Worm (Caenorhabditis elegans) whole organism, L2 larva: ENCODE results near the gene flp-6.
A peak's percentile ranks its signal among the peaks of the same experiment; 100 is the strongest.

Experiments
- C34F6.9 ChIP-seq: fragments of 150-350 bp; optimal IDR thresholded peaks from 2 replicates; lab custom pipeline; 2014; ENCODE audit warnings: missing biosample characterization, missing genetic modification characterization
- F13H6.1 ChIP-seq: sonication (generic microtip); optimal IDR thresholded peaks from 2 replicates; lab custom pipeline; 2016; ENCODE audit warnings: missing genetic modification characterization, missing compliant biosample characterization
- R02D3.7 ChIP-seq: fragments of 150-350 bp; optimal IDR thresholded peaks from 2 replicates; lab custom pipeline; 2014; ENCODE audit warnings: missing biosample characterization, missing genetic modification characterization
- Y55F3AM.14 ChIP-seq: fragments of 200-800 bp; sonication (Bioruptor generic); optimal IDR thresholded peaks from 2 replicates; lab custom pipeline; 2018; ENCODE audit warnings: mild to moderate bottlenecking, missing genetic modification characterization, missing compliant biosample characterization
- ZK546.5 ChIP-seq: sonication (generic microtip); optimal IDR thresholded peaks from 2 replicates; lab custom pipeline; 2017; ENCODE audit warnings: missing biosample characterization, missing genetic modification characterization
- aly-2 ChIP-seq: fragments of 150-350 bp; optimal IDR thresholded peaks from 2 replicates; lab custom pipeline; 2014; ENCODE audit warnings: missing biosample characterization, missing genetic modification characterization
- ama-1 ChIP-seq: fragments of 150-350 bp; optimal IDR thresholded peaks from 2 replicates; lab custom pipeline; 2018; ENCODE audit warnings: inconsistent platforms
- blmp-1 ChIP-seq: sonication (generic microtip); optimal IDR thresholded peaks from 2 replicates; lab custom pipeline; 2017; ENCODE audit warnings: missing genetic modification characterization, mild to moderate bottlenecking, missing compliant biosample characterization, antibody characterized with exemption, moderate library complexity; ENCODE audit not compliant: insufficient read depth
- ceh-16 ChIP-seq: fragments of 150-350 bp; optimal IDR thresholded peaks from 2 replicates; lab custom pipeline; 2014; ENCODE audit warnings: missing biosample characterization, missing genetic modification characterization
- ceh-82 ChIP-seq: fragments of 150-350 bp; optimal IDR thresholded peaks from 2 replicates; lab custom pipeline; 2014; ENCODE audit warnings: missing biosample characterization, missing genetic modification characterization
- crh-2 ChIP-seq: sonication (generic microtip); optimal IDR thresholded peaks from 2 replicates; lab custom pipeline; 2017; ENCODE audit warnings: missing biosample characterization, missing genetic modification characterization
- dmd-4 ChIP-seq: sonication (generic microtip); optimal IDR thresholded peaks from 2 replicates; lab custom pipeline; 2017; ENCODE audit warnings: missing biosample characterization, missing genetic modification characterization
- egl-27 ChIP-seq: sonication (generic microtip); optimal IDR thresholded peaks from 3 replicates; lab custom pipeline; 2017; ENCODE audit warnings: missing biosample characterization, missing genetic modification reagents, missing genetic modification characterization
- elt-1 ChIP-seq: fragments of 150-350 bp; optimal IDR thresholded peaks from 2 replicates; lab custom pipeline; 2014; ENCODE audit warnings: missing biosample characterization, missing genetic modification characterization
- elt-3 ChIP-seq: sonication (generic microtip); optimal IDR thresholded peaks from 2 replicates; lab custom pipeline; 2017; ENCODE audit warnings: missing biosample characterization, missing genetic modification characterization
- fos-1 ChIP-seq: fragments of 150-350 bp; optimal IDR thresholded peaks from 2 replicates; lab custom pipeline; 2014; ENCODE audit warnings: missing biosample characterization, missing genetic modification characterization
- lin-13 ChIP-seq: fragments of 150-350 bp; optimal IDR thresholded peaks from 2 replicates; lab custom pipeline; 2014; ENCODE audit warnings: missing biosample characterization, missing genetic modification reagents, missing genetic modification characterization
- lsy-2 ChIP-seq, 2 experiments: fragments of 150-350 bp in 1 of 2; sonication (generic microtip) in 1 of 2; optimal IDR thresholded peaks; 2 replicates each; lab custom pipeline; 2014 to 2017; ENCODE audit warnings: missing biosample characterization in 2 of 2, missing genetic modification characterization in 2 of 2
- mbf-1 ChIP-seq: sonication (generic microtip); optimal IDR thresholded peaks from 2 replicates; lab custom pipeline; 2017; ENCODE audit warnings: missing biosample characterization, missing genetic modification characterization
- mdl-1 ChIP-seq, 2 experiments: fragments of 150-350 bp in 1 of 2; sonication (generic microtip) in 1 of 2; optimal IDR thresholded peaks; 2 replicates each; lab custom pipeline; 2017; ENCODE audit warnings: missing biosample characterization in 2 of 2, missing genetic modification characterization in 2 of 2
- nhr-10 ChIP-seq: sonication (generic microtip); optimal IDR thresholded peaks from 2 replicates; lab custom pipeline; 2017; ENCODE audit warnings: missing biosample characterization, missing genetic modification characterization
- nhr-11 ChIP-seq: fragments of 150-350 bp; optimal IDR thresholded peaks from 2 replicates; lab custom pipeline; 2014; ENCODE audit warnings: missing biosample characterization, missing genetic modification characterization
- nhr-12 ChIP-seq: fragments of 150-350 bp; optimal IDR thresholded peaks from 2 replicates; lab custom pipeline; 2014; ENCODE audit warnings: missing biosample characterization, missing genetic modification characterization
- nhr-21 ChIP-seq: fragments of 150-350 bp; optimal IDR thresholded peaks from 2 replicates; lab custom pipeline; 2014; ENCODE audit warnings: missing biosample characterization, missing genetic modification characterization
- nhr-23 ChIP-seq: fragments of 150-350 bp; optimal IDR thresholded peaks from 2 replicates; lab custom pipeline; 2014; ENCODE audit warnings: missing biosample characterization, missing genetic modification reagents, missing genetic modification characterization
- nhr-237 ChIP-seq: fragments of 150-350 bp; optimal IDR thresholded peaks from 2 replicates; lab custom pipeline; 2014; ENCODE audit warnings: missing biosample characterization, missing genetic modification characterization
- nhr-25 ChIP-seq: fragments of 150-350 bp; sonication (generic microtip); optimal IDR thresholded peaks from 3 replicates; lab custom pipeline; 2014; ENCODE audit warnings: missing biosample characterization, missing genetic modification characterization
- nhr-6 ChIP-seq: fragments of 150-350 bp; optimal IDR thresholded peaks from 2 replicates; lab custom pipeline; 2014; ENCODE audit warnings: missing biosample characterization, missing genetic modification characterization
- sem-4 ChIP-seq: fragments of 150-350 bp; optimal IDR thresholded peaks from 2 replicates; lab custom pipeline; 2014; ENCODE audit warnings: missing biosample characterization, missing genetic modification reagents, missing genetic modification characterization
- skn-1 ChIP-seq: sonication (generic microtip); optimal IDR thresholded peaks from 2 replicates; lab custom pipeline; 2017; ENCODE audit warnings: missing biosample characterization, missing genetic modification characterization
- sma-9 ChIP-seq, 2 experiments: fragments of 150-350 bp in 1 of 2; sonication (generic microtip) in 1 of 2; optimal IDR thresholded peaks; 2 replicates each; lab custom pipeline; 2014 to 2016; ENCODE audit warnings: missing genetic modification characterization in 2 of 2, mild to moderate bottlenecking in 1 of 2, missing biosample characterization in 1 of 2, missing compliant biosample characterization in 1 of 2, missing genetic modification reagents in 1 of 2, moderate library complexity in 1 of 2
- snpc-4 ChIP-seq: fragments of 150-350 bp; optimal IDR thresholded peaks from 2 replicates; lab custom pipeline; 2014; ENCODE audit warnings: missing biosample characterization, missing genetic modification characterization
- unc-39 ChIP-seq: fragments of 150-350 bp; optimal IDR thresholded peaks from 2 replicates; lab custom pipeline; 2014; ENCODE audit warnings: missing biosample characterization, missing genetic modification characterization
- unc-62 ChIP-seq: fragments of 150-350 bp; optimal IDR thresholded peaks from 2 replicates; lab custom pipeline; 2014; ENCODE audit warnings: missing biosample characterization, missing genetic modification reagents, missing genetic modification characterization
- zag-1 ChIP-seq: fragments of 150-350 bp; optimal IDR thresholded peaks from 2 replicates; lab custom pipeline; 2014; ENCODE audit warnings: missing biosample characterization, missing genetic modification characterization
- ztf-1 ChIP-seq: fragments of 200-800 bp; sonication (Bioruptor generic); conservative IDR thresholded peaks from 2 replicates; pipeline ENCODE4 v1.3.6; 2022; ENCODE audit warnings: missing genetic modification characterization, missing compliant biosample characterization
- ztf-11 ChIP-seq: sonication (generic microtip); optimal IDR thresholded peaks from 2 replicates; lab custom pipeline; 2017; ENCODE audit warnings: missing biosample characterization, missing genetic modification characterization
- ztf-4 ChIP-seq: fragments of 150-350 bp; optimal IDR thresholded peaks from 2 replicates; lab custom pipeline; 2014; ENCODE audit warnings: missing biosample characterization, missing genetic modification characterization

flp-6 gene

DNA sequence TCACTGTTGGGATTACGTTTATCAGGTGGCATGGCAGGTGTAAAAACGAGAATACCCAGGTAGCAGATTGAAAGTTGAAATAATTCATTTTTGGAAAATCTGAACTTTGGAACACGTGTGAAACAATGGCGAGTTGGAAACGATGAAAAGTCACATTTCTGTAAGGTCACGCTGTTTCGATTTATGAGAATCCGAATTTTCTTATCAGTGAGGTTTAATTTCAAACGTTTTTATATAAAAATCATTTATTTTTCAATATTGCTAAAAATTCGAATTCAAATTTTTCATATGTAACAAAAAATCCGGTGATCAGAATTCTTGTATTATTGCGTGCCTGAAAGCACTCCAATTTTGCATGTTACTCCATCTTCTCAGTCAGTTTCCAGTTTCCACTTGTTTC lies 9.2 kb upstream of the flp-6 start, which contains the start of gene F07D3.3:
Gene F07D3.3, minus strand, starts transcription at position 101 of the 400 bp plus-strand sequence.
- TF ChIP-seq ama-1 = no peak
- no peak for TF ChIP-seq nhr-25 (tag; lab: Kevin White, UChicago)
- no peak for TF ChIP-seq snpc-4
- TF ChIP-seq ztf-1 (GFP tag; lab: Robert Waterston, UW) = no peak
- TF ChIP-seq mdl-1 (tag; optimal IDR thresholded peaks at IDR 0.05; lab: Kevin White, UChicago) = no peak
- no peak for TF ChIP-seq nhr-237
- TF ChIP-seq egl-27 (tag; lab: Kevin White, UChicago) = no peak
- TF ChIP-seq lin-13 (GFP tag; lab: Kevin White, UChicago) = no peak
- no peak for TF ChIP-seq nhr-11
- TF ChIP-seq sem-4 (tag; lab: Kevin White, UChicago) = no peak
- TF ChIP-seq crh-2 (tag; lab: Kevin White, UChicago) = no peak
- no peak for TF ChIP-seq dmd-4 (tag; lab: Kevin White, UChicago)

DNA sequence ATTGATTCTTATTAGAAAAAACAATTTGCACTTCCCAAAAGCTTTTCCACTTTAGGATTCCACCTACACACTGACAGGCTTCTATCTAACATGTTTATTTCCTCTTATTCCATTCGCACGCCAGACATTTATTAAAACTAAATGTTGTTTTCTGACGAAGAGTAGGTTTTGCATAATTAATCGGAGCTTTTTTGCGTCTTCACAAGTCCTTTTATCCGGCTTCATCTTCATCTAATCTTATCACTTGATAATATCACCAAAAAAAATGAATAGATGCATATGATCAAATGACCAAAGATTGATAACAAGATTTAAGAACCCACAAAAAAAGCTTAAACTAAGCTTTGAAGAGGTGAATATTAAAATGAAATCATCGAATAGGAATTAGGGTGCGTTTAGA lies 6.2 kb upstream of the flp-6 start:
- no peak for TF ChIP-seq skn-1 (tag; lab: Kevin White, UChicago)
- no peak for TF ChIP-seq F13H6.1
- TF ChIP-seq ceh-16 = no peak
- TF ChIP-seq sem-4 (tag; lab: Kevin White, UChicago) = no peak
- no peak for TF ChIP-seq ztf-1 (GFP tag; lab: Robert Waterston, UW)
- TF ChIP-seq egl-27 (tag; lab: Kevin White, UChicago) = no peak
- TF ChIP-seq elt-1 = no peak
- TF ChIP-seq mbf-1 (tag; lab: Kevin White, UChicago) = no peak
- no peak for TF ChIP-seq blmp-1 (tag; lab: Kevin White, UChicago)
- no peak for TF ChIP-seq ztf-4 (tag; lab: Kevin White, UChicago)
- no peak for TF ChIP-seq C34F6.9 (tag; lab: Kevin White, UChicago)
- TF ChIP-seq snpc-4 = no peak
- no peak for TF ChIP-seq zag-1 (tag; lab: Kevin White, UChicago)
- no peak for TF ChIP-seq ama-1
- TF ChIP-seq nhr-10 (tag; lab: Kevin White, UChicago) = no peak
- TF ChIP-seq lsy-2 (tag; optimal IDR thresholded peaks at IDR 0.05; lab: Kevin White, UChicago) = no peak
- TF ChIP-seq nhr-12 (tag; lab: Kevin White, UChicago) = no peak

DNA sequence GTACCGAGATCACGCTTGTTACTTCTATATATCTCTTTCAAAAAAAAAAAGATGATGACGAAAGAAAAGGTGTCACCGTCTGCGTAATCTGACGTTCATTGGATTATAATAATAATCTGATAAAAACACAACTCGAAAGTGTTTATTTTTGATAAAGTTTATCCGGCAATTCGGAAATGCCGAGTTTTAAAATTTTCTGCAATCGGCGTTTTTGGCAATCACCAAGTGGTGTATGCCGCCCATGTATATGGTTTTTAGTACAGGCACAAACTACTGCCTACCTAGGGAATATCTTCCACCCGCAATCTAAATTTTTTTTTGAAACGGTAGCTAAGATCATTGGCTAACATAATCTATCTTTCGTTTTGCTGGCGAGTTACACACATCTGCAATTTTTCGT lies 2.1 kb downstream of the flp-6 start:
- peak; percentile 30 for TF ChIP-seq sma-9 (GFP tag; optimal IDR thresholded peaks at IDR 0.05; lab: Kevin White, UChicago)
- TF ChIP-seq sma-9 (tag; optimal IDR thresholded peaks at IDR 0.05; lab: Kevin White, UChicago) = no peak
- TF ChIP-seq unc-62 (GFP tag; lab: Kevin White, UChicago) = no peak
- TF ChIP-seq nhr-21 (tag; lab: Kevin White, UChicago) = peak; percentile 26
- no peak for TF ChIP-seq unc-39 (tag; lab: Kevin White, UChicago)
- TF ChIP-seq nhr-10 (tag; lab: Kevin White, UChicago) = no peak
- no peak for TF ChIP-seq blmp-1 (tag; lab: Kevin White, UChicago)
- TF ChIP-seq, all 48 proteins: peak for 2

DNA sequence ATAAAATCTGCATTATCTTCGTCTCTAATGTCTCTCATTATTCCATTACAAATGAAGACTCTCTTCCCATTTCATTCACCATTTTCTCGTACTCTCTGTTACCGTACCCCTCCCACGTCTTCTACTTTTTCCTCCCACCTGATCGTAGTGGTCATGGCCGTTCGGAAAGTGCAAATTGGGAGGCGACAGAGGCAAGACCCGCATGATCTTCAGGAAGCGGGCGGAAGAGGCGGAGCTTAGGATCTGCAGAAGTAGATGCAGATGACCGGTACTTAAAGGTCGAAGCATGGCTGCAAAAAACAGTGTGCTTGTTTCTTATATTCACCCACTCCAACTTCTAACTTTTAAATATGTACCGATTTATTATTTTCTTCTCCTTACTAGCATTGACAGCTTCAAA lies 6.1 kb downstream of the flp-6 start, which contains the start of gene nas-3:
Gene nas-3, plus strand, starts transcription at position 301 of the 400 bp plus-strand sequence.
- TF ChIP-seq crh-2 (tag; lab: Kevin White, UChicago) = no peak
- no peak for TF ChIP-seq R02D3.7 (tag; lab: Kevin White, UChicago)
- TF ChIP-seq nhr-6 (tag; lab: Kevin White, UChicago) = no peak
- no peak for TF ChIP-seq lin-13 (GFP tag; lab: Kevin White, UChicago)
- no peak for TF ChIP-seq aly-2
- TF ChIP-seq C34F6.9 (tag; lab: Kevin White, UChicago) = no peak
- no peak for TF ChIP-seq mbf-1 (tag; lab: Kevin White, UChicago)
- TF ChIP-seq F13H6.1 = no peak
- no peak for TF ChIP-seq ztf-1 (GFP tag; lab: Robert Waterston, UW)

DNA sequence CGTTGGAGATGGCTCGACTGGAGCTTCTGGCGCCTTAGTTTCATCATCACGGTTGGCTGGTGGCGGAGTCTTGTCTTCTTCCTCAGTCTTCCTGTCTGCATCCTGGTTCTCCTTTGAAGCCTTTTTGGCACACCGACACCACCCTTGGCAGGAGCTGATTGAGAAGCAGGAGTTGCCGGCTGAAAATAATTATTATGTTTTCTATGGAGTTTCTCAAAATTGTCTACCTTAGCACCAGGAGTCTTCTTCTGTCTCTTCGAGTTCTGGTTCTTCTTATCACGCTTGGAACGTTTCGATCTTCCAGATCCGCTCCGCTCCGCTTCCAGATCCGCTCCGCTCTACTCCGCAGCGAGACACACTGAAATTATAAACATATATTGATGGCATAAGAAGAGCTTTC lies 8.8 kb downstream of the flp-6 start, which contains the start of gene K06A4.6:
Gene K06A4.6, minus strand, starts transcription at position 101 of the 400 bp plus-strand sequence.
- no peak for TF ChIP-seq aly-2
- TF ChIP-seq nhr-23 (tag; lab: Kevin White, UChicago) = no peak
- TF ChIP-seq C34F6.9 (tag; lab: Kevin White, UChicago) = no peak
- no peak for TF ChIP-seq skn-1 (tag; lab: Kevin White, UChicago)
- TF ChIP-seq unc-62 (GFP tag; lab: Kevin White, UChicago) = no peak
- no peak for TF ChIP-seq nhr-6 (tag; lab: Kevin White, UChicago)
- TF ChIP-seq nhr-10 (tag; lab: Kevin White, UChicago) = no peak
- TF ChIP-seq nhr-21 (tag; lab: Kevin White, UChicago) = no peak
- no peak for TF ChIP-seq ZK546.5 (tag; lab: Kevin White, UChicago)
- TF ChIP-seq elt-3 (tag; lab: Kevin White, UChicago) = no peak
- no peak for TF ChIP-seq ceh-82 (tag; lab: Kevin White, UChicago)
- no peak for TF ChIP-seq ztf-11 (tag; lab: Kevin White, UChicago)
- no peak for TF ChIP-seq Y55F3AM.14 (GFP tag; lab: Kevin White, UChicago)
- no peak for TF ChIP-seq fos-1
- no peak for TF ChIP-seq lsy-2 (tag; optimal IDR thresholded peaks at IDR 0.05; lab: Kevin White, UChicago)
- TF ChIP-seq, all 48 proteins: peak for 0
